Fruit fly (Drosophila melanogaster): ENCODE measurements around the gene Pop2.

The Pop2 gene

DNA sequence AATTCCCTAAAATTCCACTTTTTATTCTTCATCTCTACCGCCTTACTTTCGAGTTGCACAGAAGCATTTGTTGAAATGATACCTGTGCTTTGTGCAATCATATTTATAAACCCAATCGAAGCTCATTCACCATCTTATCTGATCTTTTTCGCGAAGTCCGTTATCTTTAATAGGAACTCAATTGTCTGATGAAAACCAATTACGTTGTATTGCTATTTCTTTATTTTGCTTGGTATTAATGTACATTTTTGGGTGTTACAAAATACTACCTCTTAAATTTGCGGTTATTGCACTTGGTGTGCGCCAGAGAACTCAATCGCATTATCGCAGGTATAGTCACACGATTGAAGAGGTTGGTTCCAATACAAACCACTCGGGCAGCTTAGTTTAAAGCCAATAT is 29.8 kb downstream of the Pop2 start, which contains the start of gene Muc68E:
TSS of gene Muc68E (minus strand) at position 101 of the 400 bp plus-strand sequence.
- TF ChIP-seq CG1620 (GFP tag; optimal IDR thresholded peaks at IDR 0.05) (no peak), CG7101 (tag; optimal IDR thresholded peaks at IDR 0.05) (no peak), CG7045 (GFP tag; optimal IDR thresholded peaks at IDR 0.05) (no peak), CG12768 (GFP tag; optimal IDR thresholded peaks at IDR 0.05) (no peak), bab1 (GFP tag; optimal IDR thresholded peaks at IDR 0.05) (no peak), Hr96 (GFP tag; optimal IDR thresholded peaks at IDR 0.05) (no peak), Crg-1 (GFP tag; optimal IDR thresholded peaks at IDR 0.05) (no peak), Clk (GFP tag; optimal IDR thresholded peaks at IDR 0.05) (no peak), pad (GFP tag; optimal IDR thresholded peaks at IDR 0.05) (no peak), cnc (optimal IDR thresholded peaks at IDR 0.05) (no peak), cic (GFP tag; optimal IDR thresholded peaks at IDR 0.05) (no peak), CG11617 (GFP tag; optimal IDR thresholded peaks at IDR 0.05) (no peak), tj (GFP tag; optimal IDR thresholded peaks at IDR 0.05) (no peak), CG5204 (GFP tag; optimal IDR thresholded peaks at IDR 0.05) (no peak), Mnt (GFP tag; optimal IDR thresholded peaks at IDR 0.05) (no peak)

DNA sequence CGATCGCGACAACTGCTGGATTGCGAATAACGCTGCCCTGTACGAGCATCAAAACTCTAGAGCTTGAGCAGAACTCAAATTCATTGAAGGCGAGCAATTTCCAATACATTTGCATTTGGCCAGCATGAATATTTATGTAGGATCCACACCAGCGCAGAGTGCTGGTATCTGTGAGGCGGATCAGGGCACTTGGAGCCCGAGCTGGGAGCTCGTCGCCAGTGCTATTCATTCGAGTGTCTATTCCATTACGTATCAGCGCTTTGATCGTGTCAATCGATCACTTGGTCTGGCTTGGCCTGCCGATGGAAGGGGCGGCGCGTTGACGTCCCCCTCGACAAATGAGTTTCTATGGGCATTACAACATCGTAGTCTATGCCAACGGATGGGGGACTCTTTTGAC is 36.6 kb downstream of the Pop2 start, which contains the start of gene prc:
TSS of gene prc (minus strand) at position 28 of the 400 bp plus-strand sequence.
- TF ChIP-seq CG12768 (GFP tag; optimal IDR thresholded peaks at IDR 0.05) (no peak), Mnt (GFP tag; optimal IDR thresholded peaks at IDR 0.05) (no peak), CG1620 (GFP tag; optimal IDR thresholded peaks at IDR 0.05) (no peak), kay (GFP tag; ENCODE audit: borderline replicate concordance) (no peak), tj (GFP tag; optimal IDR thresholded peaks at IDR 0.05) (no peak), bab1 (GFP tag; optimal IDR thresholded peaks at IDR 0.05) (no peak), cnc (optimal IDR thresholded peaks at IDR 0.05) (no peak), pad (GFP tag; optimal IDR thresholded peaks at IDR 0.05) (no peak), cic (GFP tag; optimal IDR thresholded peaks at IDR 0.05) (no peak), CG7045 (GFP tag; optimal IDR thresholded peaks at IDR 0.05) (no peak), CG33017 (tag; optimal IDR thresholded peaks at IDR 0.05) (no peak), Hr96 (GFP tag; optimal IDR thresholded peaks at IDR 0.05) (no peak), Clk (GFP tag; optimal IDR thresholded peaks at IDR 0.05) (no peak), ovo (GFP tag; optimal IDR thresholded peaks at IDR 0.05) (no peak)

DNA sequence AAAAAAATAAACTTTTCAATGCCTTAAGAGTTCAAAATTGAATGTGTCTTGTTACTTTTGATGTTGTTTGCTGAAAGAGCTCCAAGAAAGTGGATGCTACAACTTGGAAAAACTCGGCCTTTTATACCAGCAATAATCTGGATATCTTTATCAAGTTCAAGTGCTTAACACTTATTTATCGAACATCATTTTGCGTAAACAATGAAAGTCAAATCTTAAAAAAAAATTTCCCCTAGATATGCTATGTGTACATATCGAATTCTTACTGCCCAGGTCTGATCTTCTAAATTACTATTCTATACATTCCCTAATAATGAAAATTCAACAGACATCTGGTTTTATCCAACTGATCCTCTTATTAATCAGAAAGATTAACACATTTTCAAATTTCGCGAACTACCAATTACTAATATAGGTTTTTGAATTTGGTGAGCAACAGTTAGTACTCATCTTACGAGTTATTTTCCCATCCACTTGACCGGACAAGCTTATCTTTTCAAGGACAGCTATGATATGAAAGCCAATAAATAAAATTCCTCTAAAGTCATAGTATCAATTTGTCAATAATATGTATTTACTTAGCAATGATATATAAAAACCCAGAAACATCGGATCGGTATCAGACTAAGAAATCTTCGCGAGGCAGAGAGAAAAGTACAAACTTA is 44.9 kb downstream of the Pop2 start, which contains the start of the genes CG11570 and CG43294:
TSS of gene CG11570 (minus strand) at position 101 of the 665 bp plus-strand sequence.
TSS of gene CG43294 (plus strand) at position 615 of the 665 bp plus-strand sequence.
- TF ChIP-seq Clk (GFP tag; optimal IDR thresholded peaks at IDR 0.05) (no peak), kay (GFP tag; ENCODE audit: borderline replicate concordance) (no peak), CG5204 (GFP tag; optimal IDR thresholded peaks at IDR 0.05) (no peak), ovo (GFP tag; optimal IDR thresholded peaks at IDR 0.05) (no peak), CG12768 (GFP tag; optimal IDR thresholded peaks at IDR 0.05) (no peak), CG7101 (tag; optimal IDR thresholded peaks at IDR 0.05) (no peak), Hr96 (GFP tag; optimal IDR thresholded peaks at IDR 0.05) (no peak), toe (GFP tag; optimal IDR thresholded peaks at IDR 0.05) (no peak), tj (GFP tag; optimal IDR thresholded peaks at IDR 0.05) (no peak), pad (GFP tag; optimal IDR thresholded peaks at IDR 0.05) (no peak), bab1 (GFP tag; optimal IDR thresholded peaks at IDR 0.05) (no peak), CG7045 (GFP tag; optimal IDR thresholded peaks at IDR 0.05) (no peak), Mnt (GFP tag; optimal IDR thresholded peaks at IDR 0.05) (no peak)

DNA sequence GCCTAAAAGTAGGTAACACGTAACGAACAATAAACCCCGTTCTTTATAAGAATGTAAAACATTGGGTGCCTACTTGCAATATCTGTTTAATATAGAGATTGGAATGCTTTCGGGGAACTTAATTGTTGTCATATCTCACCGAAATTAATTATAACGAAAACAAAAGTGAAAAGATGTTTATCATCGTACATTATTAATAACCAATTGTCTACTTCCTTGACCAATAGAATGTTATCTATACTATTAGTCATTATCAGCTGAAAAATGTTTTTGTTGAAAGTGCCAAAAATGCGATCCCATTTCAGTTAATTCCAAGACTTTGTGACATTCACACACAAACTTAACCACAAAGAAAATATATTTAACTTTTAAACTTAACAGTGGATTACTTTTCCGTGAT is 48.9 kb downstream of the Pop2 start, which contains the start of gene CG7248:
TSS of gene CG7248 (plus strand) at position 301 of the 400 bp plus-strand sequence.
- peak; percentile 7 for TF ChIP-seq kay (GFP tag; ENCODE audit: borderline replicate concordance)
- no peak for TF ChIP-seq CG5204 (GFP tag; optimal IDR thresholded peaks at IDR 0.05)
- TF ChIP-seq tj (GFP tag; optimal IDR thresholded peaks at IDR 0.05), result no peak
- TF ChIP-seq Mnt (GFP tag; optimal IDR thresholded peaks at IDR 0.05), result no peak
- no peak for TF ChIP-seq toe (GFP tag; optimal IDR thresholded peaks at IDR 0.05)

DNA sequence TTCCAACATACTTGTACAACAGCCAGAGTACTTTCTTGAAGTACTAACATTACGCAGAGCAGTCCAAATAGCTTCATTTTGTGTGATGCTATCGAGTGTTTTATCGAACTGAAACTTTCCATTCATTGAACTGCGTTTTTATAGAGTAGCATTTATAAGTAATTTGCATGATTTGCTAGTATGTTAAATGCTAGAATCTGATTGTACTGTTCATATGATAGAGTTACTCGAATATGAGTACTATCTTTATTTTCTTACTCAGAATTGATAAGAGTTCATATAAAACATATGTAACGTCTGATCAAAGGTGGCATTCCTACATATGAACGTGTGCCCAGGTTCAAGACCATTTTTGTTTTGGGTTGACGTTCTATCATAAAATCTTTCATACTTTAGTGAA is 49.5 kb downstream of the Pop2 start, which contains the start of gene obst-G:
TSS of gene obst-G (minus strand) at position 101 of the 400 bp plus-strand sequence.
- no peak for TF ChIP-seq bab1 (GFP tag; optimal IDR thresholded peaks at IDR 0.05)
- no peak for TF ChIP-seq ovo (GFP tag; optimal IDR thresholded peaks at IDR 0.05)
- no peak for TF ChIP-seq Hr96 (GFP tag; optimal IDR thresholded peaks at IDR 0.05)
- no peak for TF ChIP-seq CG7045 (GFP tag; optimal IDR thresholded peaks at IDR 0.05)
- TF ChIP-seq toe (GFP tag; optimal IDR thresholded peaks at IDR 0.05), result no peak
- TF ChIP-seq Mnt (GFP tag; optimal IDR thresholded peaks at IDR 0.05), result no peak
- no peak for TF ChIP-seq cic (GFP tag; optimal IDR thresholded peaks at IDR 0.05)
- no peak for TF ChIP-seq kay (GFP tag; ENCODE audit: borderline replicate concordance)
- TF ChIP-seq tj (GFP tag; optimal IDR thresholded peaks at IDR 0.05), result no peak
- no peak for TF ChIP-seq pad (GFP tag; optimal IDR thresholded peaks at IDR 0.05)
- TF ChIP-seq CG1620 (GFP tag; optimal IDR thresholded peaks at IDR 0.05), result no peak
- TF ChIP-seq CG12768 (GFP tag; optimal IDR thresholded peaks at IDR 0.05), result no peak
- TF ChIP-seq Crg-1 (GFP tag; optimal IDR thresholded peaks at IDR 0.05), result no peak
- no peak for TF ChIP-seq cnc (optimal IDR thresholded peaks at IDR 0.05)
- TF ChIP-seq Clk (GFP tag; optimal IDR thresholded peaks at IDR 0.05), result no peak

DNA sequence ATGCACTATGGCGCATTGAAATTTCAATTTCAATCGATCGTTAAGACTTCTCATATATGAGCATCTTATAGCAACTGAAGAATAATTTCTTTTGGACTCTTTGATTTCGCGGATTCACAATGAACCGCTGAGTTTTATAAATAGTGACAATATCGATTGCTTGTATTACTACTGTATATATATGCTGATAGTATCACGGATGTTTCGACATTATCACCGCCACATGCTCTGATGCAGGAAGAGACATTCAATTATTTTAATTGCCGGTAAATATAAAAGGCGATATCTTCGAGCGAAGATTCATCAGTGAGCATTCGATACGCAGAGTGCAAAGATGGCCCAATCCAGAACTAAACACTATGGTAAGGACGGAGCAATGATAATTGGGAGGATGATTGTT is 53.2 kb downstream of the Pop2 start, which contains the start of gene CG17826:
TSS of gene CG17826 (plus strand) at position 301 of the 400 bp plus-strand sequence.
- TF ChIP-seq Crg-1 (GFP tag; optimal IDR thresholded peaks at IDR 0.05), result no peak
- TF ChIP-seq CG12768 (GFP tag; optimal IDR thresholded peaks at IDR 0.05), result no peak
- TF ChIP-seq Mnt (GFP tag; optimal IDR thresholded peaks at IDR 0.05), result no peak
- TF ChIP-seq bab1 (GFP tag; optimal IDR thresholded peaks at IDR 0.05), result no peak
- TF ChIP-seq toe (GFP tag; optimal IDR thresholded peaks at IDR 0.05), result no peak
- TF ChIP-seq CG1620 (GFP tag; optimal IDR thresholded peaks at IDR 0.05), result no peak
- no peak for TF ChIP-seq ovo (GFP tag; optimal IDR thresholded peaks at IDR 0.05)
- no peak for TF ChIP-seq CG14711 (tag; optimal IDR thresholded peaks at IDR 0.05)
- TF ChIP-seq Hr96 (GFP tag; optimal IDR thresholded peaks at IDR 0.05), result no peak
- TF ChIP-seq CG7101 (tag; optimal IDR thresholded peaks at IDR 0.05), result no peak
- no peak for TF ChIP-seq kay (GFP tag; ENCODE audit: borderline replicate concordance)
- TF ChIP-seq CG33017 (tag; optimal IDR thresholded peaks at IDR 0.05), result no peak
- no peak for TF ChIP-seq cnc (optimal IDR thresholded peaks at IDR 0.05)
- no peak for TF ChIP-seq pad (GFP tag; optimal IDR thresholded peaks at IDR 0.05)
- no peak for TF ChIP-seq CG5204 (GFP tag; optimal IDR thresholded peaks at IDR 0.05)
- no peak for TF ChIP-seq cic (GFP tag; optimal IDR thresholded peaks at IDR 0.05)
- no peak for TF ChIP-seq tj (GFP tag; optimal IDR thresholded peaks at IDR 0.05)
- no peak for TF ChIP-seq CG7045 (GFP tag; optimal IDR thresholded peaks at IDR 0.05)
- TF ChIP-seq Clk (GFP tag; optimal IDR thresholded peaks at IDR 0.05), result no peak

Measured in whole organism, adult.